Fruit fly (Drosophila melanogaster) whole organism, larva: ENCODE measurements around the gene CG12290.

Source experiments
- noc ChIP-seq: fragments of 200-800 bp; sonication (Bioruptor generic); optimal IDR thresholded peaks from 3 replicates; lab custom pipeline; 2019; ENCODE audit warnings: missing biosample characterization, mild to moderate bottlenecking, missing genetic modification characterization, moderate library complexity

CG12290 gene

DNA sequence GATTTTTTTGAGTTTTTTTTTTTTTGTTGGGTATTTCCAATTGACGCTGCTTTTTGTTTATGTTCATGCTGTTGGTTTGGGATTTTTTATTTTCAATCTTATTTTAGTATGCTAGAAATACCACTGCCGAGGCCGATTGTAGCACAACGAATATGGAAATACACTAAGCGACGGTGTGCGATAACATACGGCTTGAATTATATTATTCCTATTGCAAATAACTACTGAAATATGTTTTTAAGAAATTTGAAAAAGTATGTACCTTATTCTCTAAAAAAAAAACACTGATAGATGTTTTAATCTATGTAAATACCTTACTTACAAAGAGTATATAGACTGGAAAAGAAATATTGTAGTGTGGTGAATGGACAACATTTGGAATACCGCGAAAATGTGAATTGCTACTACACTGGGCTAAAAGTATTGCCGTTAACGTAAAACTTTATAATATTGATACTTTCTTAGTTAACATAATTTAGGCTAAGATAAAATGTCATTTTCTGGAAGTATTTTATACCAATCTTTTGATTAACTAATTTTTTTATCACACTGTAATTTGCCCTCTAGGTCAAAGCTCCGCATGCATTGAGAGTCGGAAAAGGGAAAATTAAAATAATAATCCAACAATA, 12.5 kb downstream of the CG12290 start:
- no peak for TF ChIP-seq noc (tag; lab: Kevin White, UChicago)

DNA sequence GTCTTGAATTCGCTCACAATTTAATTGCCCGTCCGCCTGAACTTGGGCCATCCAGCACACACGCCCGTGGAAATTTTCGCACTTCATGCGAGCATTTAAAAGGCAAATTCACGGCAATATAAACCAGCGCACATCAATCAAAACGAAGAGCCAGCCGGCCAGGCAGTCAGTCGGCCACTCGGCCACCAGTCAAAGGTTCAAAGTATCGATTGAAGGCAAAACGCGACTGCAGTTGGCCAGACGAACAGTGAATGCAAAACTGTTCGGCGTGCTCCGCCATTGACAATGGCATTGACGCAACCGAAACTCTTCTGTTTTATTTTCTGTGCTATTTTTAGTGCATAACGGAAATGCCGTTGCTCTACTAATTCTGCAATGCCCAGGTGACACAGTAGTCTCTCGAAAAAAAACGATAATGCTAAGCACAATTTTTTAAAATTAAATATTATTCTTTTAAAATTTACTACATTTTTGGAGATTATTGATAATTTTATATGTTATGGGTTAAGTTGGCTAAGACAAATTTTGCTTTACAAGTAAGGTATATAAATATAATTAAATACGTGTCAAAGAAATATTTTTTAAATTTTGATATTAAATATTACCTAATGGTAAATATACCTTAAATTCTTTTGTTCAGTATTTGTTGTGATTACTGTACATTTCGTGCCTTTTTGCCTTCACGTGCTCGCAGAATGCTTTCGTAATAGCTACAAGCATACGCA, 17.9 kb downstream of the CG12290 start:
- TF ChIP-seq noc (tag; lab: Kevin White, UChicago): peak; percentile 23

DNA sequence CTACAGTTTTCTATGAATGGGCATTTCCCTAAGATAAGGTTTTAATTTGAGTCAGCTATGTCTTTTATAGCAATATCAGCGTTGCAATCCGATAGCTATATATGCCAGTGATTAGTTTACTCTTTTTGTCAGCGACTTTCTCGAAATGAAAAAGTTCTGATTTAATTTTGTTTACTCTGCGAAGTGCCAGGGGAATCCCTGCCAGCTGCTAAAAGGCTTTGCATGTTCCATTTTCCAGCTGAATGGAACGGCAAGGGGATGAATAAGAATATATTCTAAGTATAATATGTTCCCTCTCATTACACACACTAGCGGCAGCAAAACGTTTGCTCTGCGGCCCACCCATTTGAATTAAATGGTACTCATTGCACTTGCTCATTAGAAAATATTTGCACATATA, 19.8 kb downstream of the CG12290 start:
- TF ChIP-seq noc (tag; lab: Kevin White, UChicago): no peak

DNA sequence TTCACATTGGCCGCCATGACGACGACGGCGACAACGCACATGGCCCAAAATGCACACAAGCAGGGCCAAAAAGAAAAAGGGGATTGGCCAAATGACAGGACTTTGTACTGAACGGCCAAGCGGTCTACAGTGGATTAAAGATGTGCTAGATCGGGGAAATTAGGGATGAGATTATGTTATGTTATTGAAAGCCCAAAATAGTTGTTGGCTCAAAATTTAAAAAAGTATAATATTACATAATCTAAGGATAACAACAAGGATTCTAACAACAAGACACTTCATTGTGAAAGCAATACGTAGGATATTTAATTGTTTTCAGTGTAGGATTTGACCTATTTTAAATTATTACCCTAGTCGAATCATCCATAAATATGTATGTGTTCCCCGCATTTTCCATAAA, 21.7 kb downstream of the CG12290 start:
- TF ChIP-seq noc (tag; lab: Kevin White, UChicago): no peak

DNA sequence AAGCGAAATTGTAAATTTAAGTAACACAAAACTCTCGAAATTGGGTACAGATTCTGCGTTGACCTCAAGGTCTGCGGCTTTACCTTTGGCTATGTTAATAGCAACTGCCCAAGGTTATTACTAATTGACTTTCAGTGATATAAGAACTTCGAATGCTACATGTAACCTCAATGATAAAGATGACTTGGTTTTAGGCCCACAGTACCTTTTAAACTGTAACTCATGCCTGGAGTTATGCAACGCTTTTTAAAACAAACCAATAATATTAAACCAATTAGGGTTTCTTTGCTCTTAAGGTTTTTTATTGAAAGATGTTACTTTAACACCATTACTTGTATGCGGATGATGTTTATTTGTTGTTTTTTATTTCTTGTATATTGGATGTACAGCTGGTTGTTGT, 23.7 kb downstream of the CG12290 start:
- TF ChIP-seq noc (tag; lab: Kevin White, UChicago): no peak

DNA sequence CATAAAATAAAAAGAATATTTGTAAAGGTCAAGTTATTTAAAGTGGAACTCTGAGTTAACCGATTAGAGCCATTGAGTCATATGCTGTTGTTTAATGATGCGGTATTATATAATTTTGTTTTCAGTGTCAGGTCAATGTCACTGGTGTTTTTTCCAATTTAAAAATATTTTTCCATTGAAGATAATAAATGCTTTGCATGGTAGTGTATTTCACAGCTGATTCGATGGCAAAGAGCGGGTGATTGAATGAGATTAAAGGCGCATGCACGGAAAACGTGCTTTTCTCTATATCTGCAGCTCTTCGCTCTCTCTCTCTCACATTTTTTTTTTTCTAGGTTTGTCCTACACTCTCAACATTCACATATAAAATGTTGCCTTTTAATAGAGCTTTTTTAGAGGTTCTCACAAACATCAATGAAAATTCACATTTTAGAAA, 28.4 kb downstream of the CG12290 start:
- TF ChIP-seq noc (tag; lab: Kevin White, UChicago): no peak

DNA sequence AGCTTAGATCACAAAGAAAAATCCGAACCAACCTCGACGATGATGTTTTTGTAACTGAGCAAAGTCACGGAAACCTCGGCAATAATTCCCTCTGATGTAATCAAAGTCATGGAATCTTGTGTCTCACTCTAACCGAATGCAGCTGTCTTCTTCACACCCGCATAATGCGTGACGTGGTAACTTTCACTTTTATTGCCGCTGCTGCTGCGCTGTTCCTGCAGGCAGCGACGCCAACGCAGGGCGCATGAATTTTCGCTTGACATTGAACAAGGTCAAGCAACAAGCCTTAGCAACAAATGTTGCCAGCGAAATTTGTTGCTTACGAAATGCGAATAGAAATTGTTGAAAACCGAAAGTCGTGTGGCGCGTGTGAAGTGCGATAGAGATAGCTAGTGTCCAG, 28.9 kb downstream of the CG12290 start:
- TF ChIP-seq noc (tag; lab: Kevin White, UChicago): no peak

DNA sequence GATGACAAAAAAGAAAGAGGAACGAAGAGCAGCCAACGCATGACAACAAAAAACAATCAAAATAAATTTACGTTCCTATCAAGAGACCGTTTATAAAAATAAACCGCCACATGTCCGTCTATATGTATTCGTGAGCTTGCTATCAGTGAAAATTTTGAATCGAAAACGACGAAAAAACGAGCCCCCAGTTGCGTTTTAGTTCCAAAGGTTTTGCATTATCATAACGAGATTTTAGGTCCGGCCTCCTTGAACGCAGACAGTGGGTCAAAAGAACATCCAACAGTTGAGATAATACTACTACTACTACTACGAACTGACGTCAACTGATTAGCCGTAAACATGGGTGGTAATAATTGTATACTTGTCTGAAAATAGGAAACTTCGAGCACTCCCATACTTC, 29.8 kb downstream of the CG12290 start:
- peak; percentile 15 for TF ChIP-seq noc (tag; lab: Kevin White, UChicago)

DNA sequence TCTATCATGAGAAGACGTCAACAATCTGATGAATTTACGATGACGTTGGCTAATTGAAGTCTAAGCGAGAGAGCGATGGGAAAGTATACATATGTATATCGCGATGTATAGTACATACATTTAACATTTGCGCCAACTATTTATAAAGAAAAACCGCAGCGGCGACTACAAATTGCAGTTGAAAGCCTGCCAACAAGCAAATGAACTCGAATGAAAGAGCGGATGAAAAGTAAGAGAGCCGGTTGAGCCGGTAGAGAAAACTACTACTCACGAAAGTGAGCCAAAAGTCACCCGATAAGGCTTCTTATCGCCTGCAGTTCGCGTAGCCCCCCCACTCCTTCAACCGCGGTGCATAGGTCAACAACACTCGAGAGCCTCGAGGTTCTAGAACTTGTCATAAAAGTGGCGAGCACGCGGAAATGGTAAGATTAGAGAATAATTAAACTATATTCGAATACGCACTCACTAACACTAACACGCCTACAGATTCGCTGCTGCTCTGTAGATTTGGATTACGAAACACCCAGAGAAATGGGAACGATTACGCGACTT, 30.7 kb downstream of the CG12290 start:
- TF ChIP-seq noc (tag; lab: Kevin White, UChicago): peak; percentile 49

DNA sequence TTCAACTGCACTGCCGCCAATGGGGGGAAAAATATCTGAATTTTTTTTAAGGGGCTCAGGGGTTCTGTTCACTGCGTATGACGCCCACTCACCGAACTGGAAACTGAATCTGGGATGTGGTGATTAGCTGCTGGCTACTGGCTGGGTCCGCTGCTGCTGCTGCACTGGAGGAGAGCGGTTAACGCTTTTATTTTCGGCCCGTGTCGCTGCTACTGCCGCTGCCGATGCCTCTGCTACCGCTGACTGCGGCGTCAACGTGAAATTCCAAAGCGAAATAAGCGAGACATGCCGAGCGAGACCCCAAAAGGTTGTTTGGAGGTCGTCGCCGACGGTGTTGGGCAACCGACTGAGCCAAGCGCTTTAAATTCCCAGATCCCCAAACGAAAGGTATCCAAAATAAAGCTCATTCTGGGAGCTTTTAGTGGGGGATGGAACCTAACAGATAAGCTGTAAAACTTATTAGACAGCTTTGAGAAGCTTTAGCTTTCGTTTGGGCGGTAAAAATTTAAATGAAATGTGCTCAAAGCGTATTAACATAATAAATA, 31.3 kb downstream of the CG12290 start, which contains the start of gene Ald1:
Ald1 (minus strand) TSS at position 348 of the 545 bp plus-strand sequence.
- TF ChIP-seq noc (tag; lab: Kevin White, UChicago): peak; percentile 18

DNA sequence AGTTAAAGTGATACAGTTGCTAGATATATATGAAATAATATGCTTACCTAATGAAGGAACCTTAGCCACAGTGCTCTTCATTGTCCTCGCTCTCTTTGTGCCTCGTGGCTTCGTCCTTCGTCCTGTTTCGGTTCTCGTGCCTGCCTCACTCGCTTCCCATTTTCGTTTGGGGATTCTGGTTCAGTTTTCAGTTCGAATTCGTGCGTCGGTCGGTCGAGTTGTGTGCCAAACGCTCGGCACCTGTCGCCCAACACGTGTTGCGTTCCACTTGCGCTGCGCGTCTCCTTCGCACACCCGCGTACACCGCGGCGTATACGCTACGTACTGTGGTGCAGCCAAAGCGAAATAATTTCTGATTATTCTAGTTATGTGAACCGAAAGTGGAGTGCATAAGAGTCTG, 32.4 kb downstream of the CG12290 start, which contains the start of gene CG6154:
CG6154 (plus strand) TSS at position 185 of the 400 bp plus-strand sequence.
- TF ChIP-seq noc (tag; lab: Kevin White, UChicago): no peak

DNA sequence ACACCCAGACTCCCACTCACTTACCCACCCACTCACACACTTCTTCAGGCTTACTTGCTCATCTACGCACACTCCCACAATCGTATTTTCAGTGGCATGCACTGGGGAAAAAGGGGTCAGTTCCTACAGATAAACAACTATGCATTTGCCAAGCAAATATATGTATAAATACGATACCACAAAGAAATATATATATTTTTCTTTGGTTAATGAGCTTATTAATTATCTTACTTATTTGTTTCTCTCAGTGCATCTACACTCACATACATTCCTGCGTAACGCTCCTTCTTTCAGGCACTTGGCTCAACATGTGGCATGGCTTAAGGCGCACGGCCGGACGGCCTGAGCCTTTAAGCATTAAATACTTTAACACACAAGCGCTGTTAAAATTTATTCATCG, 50.4 kb downstream of the CG12290 start:
- TF ChIP-seq noc (tag; lab: Kevin White, UChicago): no peak
